Worm (Caenorhabditis elegans): ENCODE data around the gene F40G9.15.

The F40G9.15 gene

DNA sequence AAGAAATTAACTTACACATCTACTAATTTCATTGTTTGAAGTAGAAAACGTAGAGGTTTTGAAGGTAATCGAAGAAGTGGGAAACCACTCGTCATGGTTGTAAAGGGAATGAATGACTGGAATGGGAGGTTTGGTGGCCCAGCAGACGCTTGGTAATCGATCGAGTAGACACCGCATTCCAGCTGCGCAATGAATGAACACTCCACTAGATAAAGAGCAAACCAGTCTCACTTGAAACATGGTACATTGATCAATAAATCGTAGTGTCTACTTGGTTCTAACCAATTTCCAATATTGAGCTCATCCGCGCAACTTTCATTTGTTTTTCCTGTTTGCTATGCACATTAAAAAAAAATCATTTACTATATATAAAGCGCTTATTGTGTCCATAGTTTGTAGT, 35.8 kb upstream of the F40G9.15 start, which contains the start of gene fbxb-84:
Gene fbxb-84, minus strand, starts transcription at position 101 of the 400 bp plus-strand sequence.
- TF ChIP-seq ceh-32 (tag; optimal IDR thresholded peaks at IDR 0.05; ENCODE audit: poor library complexity) (no peak), zip-11 (GFP tag; IDR thresholded peaks at IDR 0.05) (no peak), mes-2 (tag; optimal IDR thresholded peaks at IDR 0.05; ENCODE audit: poor library complexity, severe bottlenecking) (no peak), ztf-7 (tag; optimal IDR thresholded peaks at IDR 0.05) (no peak), jun-1 (tag; optimal IDR thresholded peaks at IDR 0.05) (no peak), snpc-4 (tag; optimal IDR thresholded peaks at IDR 0.05) (no peak), F37D6.2 (tag; optimal IDR thresholded peaks at IDR 0.05) (no peak), daf-19 (GFP tag; conservative IDR thresholded peaks at IDR 0.05) (no peak), unc-62 (GFP tag; optimal IDR thresholded peaks at IDR 0.05 in 1 of 2) (no peak), unc-62 (tag; optimal IDR thresholded peaks at IDR 0.05) (no peak), pha-4 (GFP tag; IDR thresholded peaks at IDR 0.05) (no peak), pha-4 (tag; optimal IDR thresholded peaks at IDR 0.05) (no peak), zip-2 (tag; optimal IDR thresholded peaks at IDR 0.05) (no peak)

DNA sequence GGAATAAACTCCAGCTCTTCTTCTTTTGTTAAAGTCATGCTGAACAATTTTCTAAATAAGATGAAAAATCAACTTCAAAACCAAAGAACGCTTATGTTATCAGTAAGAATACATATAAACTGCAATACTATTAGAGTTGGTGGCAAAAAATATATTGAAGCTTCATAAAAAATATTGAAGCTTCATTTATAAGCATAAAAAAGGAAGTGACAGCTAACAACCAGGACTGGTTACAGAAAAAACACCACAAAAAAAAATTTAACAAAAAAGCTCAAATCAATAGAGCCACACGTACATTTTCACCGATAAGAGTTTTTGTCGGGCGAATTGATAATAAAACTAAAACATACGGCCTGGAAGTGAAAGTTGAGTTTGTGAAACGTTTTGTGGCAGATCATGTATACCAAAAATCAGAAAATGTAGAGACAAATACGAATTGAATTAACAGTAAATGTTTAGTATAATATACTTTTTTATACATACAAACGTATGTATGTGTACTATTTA, 34.6 kb upstream of the F40G9.15 start, which contains the start of gene sqst-5:
Gene sqst-5, minus strand, starts transcription at position 51 of the 507 bp plus-strand sequence.
- peak; percentile 63 for TF ChIP-seq pqm-1 (tag; optimal IDR thresholded peaks at IDR 0.05)
- TF ChIP-seq hlh-11 (tag; optimal IDR thresholded peaks at IDR 0.05) = peak; percentile 15
- TF ChIP-seq dve-1 (tag; optimal IDR thresholded peaks at IDR 0.05; ENCODE audit: insufficient read depth) = peak; percentile 66
- TF ChIP-seq daf-16 (GFP tag; optimal IDR thresholded peaks at IDR 0.05) = no peak
- peak; percentile 46 for TF ChIP-seq daf-16 (tag; optimal IDR thresholded peaks at IDR 0.05)
- no peak for TF ChIP-seq aly-2 (tag; optimal IDR thresholded peaks at IDR 0.05)
- peak; percentile 66 for TF ChIP-seq nhr-28 (tag; optimal IDR thresholded peaks at IDR 0.05)
- TF ChIP-seq dmd-9 (GFP tag; IDR thresholded peaks at IDR 0.05) = no peak
- no peak for TF ChIP-seq T26A8.4 (GFP tag; IDR thresholded peaks at IDR 0.05)
- peak; percentile 34; the same call in 1 of the 2 replicates for TF ChIP-seq dmd-6 (GFP tag; IDR thresholded peaks at IDR 0.05)
- TF ChIP-seq T20F7.1 (GFP tag; optimal IDR thresholded peaks at IDR 0.05) = peak; percentile 33

DNA sequence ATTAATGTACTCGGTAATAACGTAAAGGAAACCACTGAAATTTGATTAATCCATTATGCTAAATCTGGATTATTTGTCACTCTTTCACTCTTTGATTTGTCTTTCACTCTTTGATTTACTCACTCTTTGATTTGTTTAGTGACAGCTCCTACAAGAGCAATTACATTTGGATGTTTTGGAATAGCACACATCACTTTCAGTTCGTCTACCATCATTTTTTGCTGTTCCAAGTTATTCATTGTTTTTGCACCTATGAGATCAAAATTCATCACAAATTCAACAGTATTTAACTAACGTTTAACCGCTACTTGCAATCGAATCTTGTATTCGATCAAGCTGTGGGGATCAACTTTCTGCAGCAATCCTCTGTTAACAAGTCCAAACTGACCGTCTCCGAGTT, 33.0 kb upstream of the F40G9.15 start:
- TF ChIP-seq spr-1 (tag; optimal IDR thresholded peaks at IDR 0.05) (no peak), unc-62 (GFP tag; optimal IDR thresholded peaks at IDR 0.05 in 1 of 2) (peak in 1 of 2 experiments; percentile 60), unc-62 (tag; optimal IDR thresholded peaks at IDR 0.05) (no peak)

DNA sequence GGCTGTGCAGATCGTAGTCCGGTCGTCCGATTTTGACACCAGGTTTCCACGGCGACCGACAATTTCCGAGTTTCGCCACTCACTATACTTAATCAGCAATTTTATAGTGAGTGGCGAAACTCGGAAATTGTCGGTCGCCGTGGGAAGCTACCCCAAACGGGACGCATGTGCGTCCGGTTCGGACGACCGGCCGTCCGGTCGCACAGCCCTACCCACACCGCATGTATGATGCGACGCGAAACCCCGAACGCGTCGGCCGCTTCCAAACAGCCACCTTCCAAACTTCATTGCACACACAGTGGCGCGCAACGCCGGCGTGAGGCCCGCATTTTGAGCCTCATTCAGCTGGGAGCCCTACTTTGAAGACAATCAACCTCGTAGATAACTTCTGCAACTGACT, 31.1 kb upstream of the F40G9.15 start:
- TF ChIP-seq ceh-32 (tag; optimal IDR thresholded peaks at IDR 0.05; ENCODE audit: poor library complexity) (no peak), set-16 (GFP tag; IDR thresholded peaks at IDR 0.05) (peak; percentile 81)

DNA sequence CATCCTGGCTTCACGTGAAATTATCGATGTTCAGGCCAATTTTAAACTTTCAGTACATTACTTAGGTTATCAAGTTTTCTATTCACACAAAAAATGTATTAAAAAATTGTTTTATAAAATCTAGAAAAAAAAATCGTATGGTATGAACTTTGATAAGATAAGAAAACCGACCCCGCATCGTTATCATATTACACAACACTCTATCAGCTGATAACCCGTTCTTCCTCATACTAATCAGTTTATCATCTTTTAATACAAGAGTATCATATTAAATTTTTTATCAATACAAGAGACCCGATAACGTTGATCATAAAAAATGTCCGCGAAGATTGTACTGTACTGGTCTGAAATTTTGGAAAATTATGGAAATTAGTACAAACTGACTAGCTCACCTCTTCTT, 28.0 kb upstream of the F40G9.15 start:
- peak; percentile 98 for TF ChIP-seq dmd-6 (GFP tag; IDR thresholded peaks at IDR 0.05)
- TF ChIP-seq ceh-20 (GFP tag; IDR thresholded peaks at IDR 0.05) = peak; percentile 64; the same call in 1 of the 2 replicates
- peak in 1 of 2 experiments; percentile 35 for TF ChIP-seq mdl-1 (tag; optimal IDR thresholded peaks at IDR 0.05)
- TF ChIP-seq ces-1 (GFP tag; optimal IDR thresholded peaks at IDR 0.05) = no peak
- TF ChIP-seq R02D3.7 (tag; optimal IDR thresholded peaks at IDR 0.05) = no peak
- TF ChIP-seq cey-2 (tag; optimal IDR thresholded peaks at IDR 0.05; ENCODE audit: borderline replicate concordance, insufficient read depth) = peak; percentile 86
- TF ChIP-seq dve-1 (tag; optimal IDR thresholded peaks at IDR 0.05; ENCODE audit: insufficient read depth) = peak; percentile 95
- no peak for TF ChIP-seq nhr-25 (tag; optimal IDR thresholded peaks at IDR 0.05; ENCODE audit: borderline replicate concordance, insufficient read depth)
- peak; percentile 100 for TF ChIP-seq nhr-41 (GFP tag; IDR thresholded peaks at IDR 0.05)
- peak; percentile 13 for TF ChIP-seq zip-2 (tag; optimal IDR thresholded peaks at IDR 0.05)
- no peak for TF ChIP-seq T20F7.1 (GFP tag; optimal IDR thresholded peaks at IDR 0.05)
- TF ChIP-seq tra-1 (GFP tag; IDR thresholded peaks at IDR 0.05) = peak; percentile 91
- no peak for TF ChIP-seq hif-1 (tag; optimal IDR thresholded peaks at IDR 0.05)
- no peak for TF ChIP-seq daf-19 (GFP tag; conservative IDR thresholded peaks at IDR 0.05)
- TF ChIP-seq jun-1 (tag; optimal IDR thresholded peaks at IDR 0.05) = peak; percentile 52
- TF ChIP-seq lin-1 (GFP tag; IDR thresholded peaks at IDR 0.05) = peak; percentile 96
- no peak for TF ChIP-seq ztf-7 (tag; optimal IDR thresholded peaks at IDR 0.05)
- no peak for TF ChIP-seq hmg-1.1 (GFP tag; IDR thresholded peaks at IDR 0.05)
- TF ChIP-seq pqm-1 (tag; optimal IDR thresholded peaks at IDR 0.05) = peak; percentile 100
- no peak for TF ChIP-seq rbr-2 (tag; optimal IDR thresholded peaks at IDR 0.05)
- no peak for TF ChIP-seq nhr-11 (tag; optimal IDR thresholded peaks at IDR 0.05)
- peak; percentile 94 for TF ChIP-seq nhr-77 (tag; optimal IDR thresholded peaks at IDR 0.05)
- 0 out of 2 replicates have a peak, but pooled peaks have one; percentile 19 for TF ChIP-seq T26A8.4 (GFP tag; IDR thresholded peaks at IDR 0.05)
- TF ChIP-seq nhr-6 (tag; optimal IDR thresholded peaks at IDR 0.05) = peak; percentile 83
- TF ChIP-seq nhr-48 (tag; optimal IDR thresholded peaks at IDR 0.05) = peak; percentile 1
- TF ChIP-seq nhr-28 (tag; optimal IDR thresholded peaks at IDR 0.05) = peak; percentile 99
